Worm (Caenorhabditis elegans) whole organism, late embryonic: Measurements from ENCODE around the gene F44G4.7.

Experiments
- K09A11.1 ChIP-seq: sonication (generic microtip); optimal IDR thresholded peaks from 2 replicates; lab custom pipeline; 2017; ENCODE audit warnings: antibody characterized with exemption, mild to moderate bottlenecking, missing genetic modification characterization, missing compliant biosample characterization; ENCODE audit not compliant: insufficient read depth
- ama-1 ChIP-seq: fragments of 150-350 bp; optimal IDR thresholded peaks from 2 replicates; lab custom pipeline; 2014
- ceh-30 ChIP-seq: fragments of 150-350 bp; optimal IDR thresholded peaks from 2 replicates; lab custom pipeline; 2014; ENCODE audit warnings: missing biosample characterization, missing genetic modification characterization
- ceh-31 ChIP-seq: sonication (generic microtip); optimal IDR thresholded peaks from 2 replicates; lab custom pipeline; 2016; ENCODE audit warnings: missing genetic modification characterization, missing compliant biosample characterization
- fkh-6 ChIP-seq: sonication (generic microtip); optimal IDR thresholded peaks from 2 replicates; lab custom pipeline; 2016; ENCODE audit warnings: missing genetic modification characterization, missing compliant biosample characterization
- nfya-1 ChIP-seq: sonication (generic microtip); optimal IDR thresholded peaks from 2 replicates; lab custom pipeline; 2017; ENCODE audit warnings: missing genetic modification characterization, mild to moderate bottlenecking, missing compliant biosample characterization, antibody characterized with exemption, moderate library complexity
- tbx-2 ChIP-seq: sonication (generic microtip); optimal IDR thresholded peaks from 2 replicates; lab custom pipeline; 2016; ENCODE audit warnings: missing genetic modification characterization, missing compliant biosample characterization
- tbx-7 ChIP-seq: sonication (generic microtip); optimal IDR thresholded peaks from 2 replicates; lab custom pipeline; 2016; ENCODE audit warnings: missing genotype, missing genetic modification characterization, missing compliant biosample characterization

DNA sequence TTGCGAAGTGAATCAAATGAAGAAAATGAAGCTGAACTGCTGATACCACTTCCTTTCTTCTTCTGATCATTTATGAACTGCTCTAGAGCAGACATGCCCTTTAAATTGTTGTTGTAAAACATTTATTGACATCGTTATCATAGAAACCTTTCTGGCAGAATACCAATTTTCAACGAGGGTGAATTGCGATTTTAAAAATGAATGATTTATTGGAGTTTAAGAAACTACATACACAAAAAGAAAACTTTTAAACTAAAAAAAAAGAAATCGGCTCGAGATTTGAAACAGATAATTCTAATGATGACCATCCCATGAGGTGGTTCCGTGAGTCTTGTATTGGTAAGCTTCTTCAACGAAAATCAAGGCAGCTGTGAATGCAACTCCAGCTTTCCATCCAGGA, 40.9 kb downstream of the F44G4.7 start, which contains the start of gene sftd-3:
- TF ChIP-seq ceh-31 (tag; lab: Kevin White, UChicago) (no peak), tbx-2 (tag; lab: Kevin White, UChicago) (no peak), tbx-7 (tag; lab: Kevin White, UChicago) (no peak), nfya-1 (tag; lab: Kevin White, UChicago) (no peak), K09A11.1 (no peak), fkh-6 (tag; lab: Kevin White, UChicago) (no peak), ama-1 (lab: Kevin White, UChicago) (no peak), ceh-30 (tag; lab: Kevin White, UChicago) (no peak)
